Fruit fly (Drosophila melanogaster): Measurements from ENCODE around the gene CCKLR-17D1.

dm6 chrX:18676756-18677155 lies 49.6 kb downstream of the CCKLR-17D1 start:
- TF ChIP-seq Crg-1 (GFP tag; optimal IDR thresholded peaks at IDR 0.05), result no peak
- TF ChIP-seq CG7045 (GFP tag; optimal IDR thresholded peaks at IDR 0.05), result no peak
- no peak for TF ChIP-seq Clk (GFP tag; optimal IDR thresholded peaks at IDR 0.05)
- TF ChIP-seq CG12768 (GFP tag; optimal IDR thresholded peaks at IDR 0.05), result no peak
- TF ChIP-seq bab1 (GFP tag; optimal IDR thresholded peaks at IDR 0.05), result no peak
- TF ChIP-seq toe (GFP tag; optimal IDR thresholded peaks at IDR 0.05), result no peak
- TF ChIP-seq CG33017 (tag; optimal IDR thresholded peaks at IDR 0.05), result no peak

Measured in whole organism, adult.